Fruit fly (Drosophila melanogaster): ENCODE data around the gene Ir7f.

Gene Ir7f

dm6 chrX:7878736-7879135 lies 5.1 kb downstream of the Ir7f start, which contains the start of gene Ir7d:
Gene Ir7d, minus strand, starts transcription at chrX:7878836.
- TF ChIP-seq CG17802 (tag; optimal IDR thresholded peaks at IDR 0.05), result no peak
- TF ChIP-seq HLHmδ (GFP tag; optimal IDR thresholded peaks at IDR 0.05), result no peak
- TF ChIP-seq eyg (GFP tag; optimal IDR thresholded peaks at IDR 0.05), result no peak
- no peak for TF ChIP-seq CG8944 (GFP tag; optimal IDR thresholded peaks at IDR 0.05)
- no peak for TF ChIP-seq sd (tag; optimal IDR thresholded peaks at IDR 0.05)
- TF ChIP-seq CG15601 (tag; optimal IDR thresholded peaks at IDR 0.05), result no peak
- no peak for TF ChIP-seq sna (GFP tag; IDR thresholded peaks at IDR 0.05; ENCODE audit: partially characterized antibody)
- TF ChIP-seq Dip2 (GFP tag; IDR thresholded peaks at IDR 0.05), result no peak
- TF ChIP-seq CG12744 (GFP tag; optimal IDR thresholded peaks at IDR 0.05), result no peak
- no peak for TF ChIP-seq stwl (tag; optimal IDR thresholded peaks at IDR 0.05)
- TF ChIP-seq CG17328 (GFP tag; IDR thresholded peaks at IDR 0.05), result no peak
- TF ChIP-seq CG17361 (GFP tag; IDR thresholded peaks at IDR 0.05), result no peak
- no peak for TF ChIP-seq CG16815 (GFP tag; optimal IDR thresholded peaks at IDR 0.05)
- no peak for TF ChIP-seq crp (GFP tag; optimal IDR thresholded peaks at IDR 0.05)
- no peak for TF ChIP-seq Drgx (GFP tag; IDR thresholded peaks at IDR 0.05)
- no peak for TF ChIP-seq dysf (GFP tag; IDR thresholded peaks at IDR 0.05)
- TF ChIP-seq sob (GFP tag; IDR thresholded peaks at IDR 0.05), result no peak
- no peak for TF ChIP-seq en (GFP tag; optimal IDR thresholded peaks at IDR 0.05)

dm6 chrX:7874094-7874493 lies 9.7 kb downstream of the Ir7f start, which contains the start of gene Ir7c:
Gene Ir7c, plus strand, starts transcription at chrX:7874394.
- TF ChIP-seq ind (GFP tag; optimal IDR thresholded peaks at IDR 0.05) (no peak), CG2875 (GFP tag; optimal IDR thresholded peaks at IDR 0.05) (no peak), hth (optimal IDR thresholded peaks at IDR 0.05) (no peak), luna (GFP tag; optimal IDR thresholded peaks at IDR 0.05) (no peak), CG6689 (GFP tag; IDR thresholded peaks at IDR 0.05) (no peak), wdn (GFP tag; IDR thresholded peaks at IDR 0.05) (no peak), zfh1 (GFP tag; IDR thresholded peaks at IDR 0.05) (no peak), Poxn (GFP tag; IDR thresholded peaks at IDR 0.05) (no peak), Six4 (GFP tag; optimal IDR thresholded peaks at IDR 0.05) (no peak), sens-2 (GFP tag; IDR thresholded peaks at IDR 0.05) (no peak), CG12391 (tag; optimal IDR thresholded peaks at IDR 0.05) (no peak)

dm6 chrX:7873172-7873930 lies 10.5 kb downstream of the Ir7f start, which contains the start of gene dec:
Gene dec, minus strand, starts transcription at chrX:7873222.
- TF ChIP-seq ind (GFP tag; optimal IDR thresholded peaks at IDR 0.05), result no peak
- TF ChIP-seq Scr (GFP tag; IDR thresholded peaks at IDR 0.05; ENCODE audit: partially characterized antibody), result no peak
- TF ChIP-seq dimm (GFP tag; IDR thresholded peaks at IDR 0.05), result no peak
- no peak for TF ChIP-seq gfzf (GFP tag; optimal IDR thresholded peaks at IDR 0.05)
- TF ChIP-seq hth (optimal IDR thresholded peaks at IDR 0.05), result no peak
- no peak for TF ChIP-seq gt (GFP tag; IDR thresholded peaks at IDR 0.05)
- no peak for TF ChIP-seq h (optimal IDR thresholded peaks at IDR 0.05)
- TF ChIP-seq CkIIα-i1 (GFP tag; IDR thresholded peaks at IDR 0.05), result no peak

- no peak for TF ChIP-seq Camta (GFP tag; optimal IDR thresholded peaks at IDR 0.05)
- no peak for TF ChIP-seq jumu (GFP tag; optimal IDR thresholded peaks at IDR 0.05)
- TF ChIP-seq CG11398 (GFP tag; optimal IDR thresholded peaks at IDR 0.05), result no peak
- TF ChIP-seq lmd (GFP tag; IDR thresholded peaks at IDR 0.05), result no peak
- TF ChIP-seq CG11093 (GFP tag; IDR thresholded peaks at IDR 0.05), result no peak
- no peak for TF ChIP-seq phol (tag; optimal IDR thresholded peaks at IDR 0.05)
- no peak for TF ChIP-seq CG6272 (GFP tag; IDR thresholded peaks at IDR 0.05)
- no peak for TF ChIP-seq CG17359 (tag; optimal IDR thresholded peaks at IDR 0.05)
- TF ChIP-seq abd-A (tag; optimal IDR thresholded peaks at IDR 0.05), result no peak
- TF ChIP-seq ara (GFP tag; IDR thresholded peaks at IDR 0.05), result no peak
- TF ChIP-seq pfk (GFP tag; optimal IDR thresholded peaks at IDR 0.05), result no peak
These were observed 17.0 kb downstream of the Ir7f start, which contains the start of gene Ir7b for dm6 chrX:7866868-7867267. Gene Ir7b, minus strand, starts transcription at chrX:7866968.
